Worm (Caenorhabditis elegans) whole organism, mixed stage, embryonic: ENCODE measurements around the gene F54B11.9.
A peak's percentile ranks its signal among the peaks of the same experiment; 100 is the strongest.

Experiments
- M03D4.4 ChIP-seq: sonication (generic microtip); optimal IDR thresholded peaks from 2 replicates; lab custom pipeline; 2017; ENCODE audit warnings: mild to moderate bottlenecking, missing genetic modification characterization, missing compliant biosample characterization
- ces-1 ChIP-seq: fragments of 150-350 bp; optimal IDR thresholded peaks from 2 replicates; lab custom pipeline; 2014; ENCODE audit warnings: missing biosample characterization, missing genetic modification reagents, missing genetic modification characterization
- drap-1 ChIP-seq: fragments of 200-800 bp; sonication (Bioruptor generic); optimal IDR thresholded peaks from 3 replicates; lab custom pipeline; 2018; ENCODE audit warnings: mild to moderate bottlenecking, missing genetic modification characterization, missing compliant biosample characterization
- flh-1 ChIP-seq: fragments of 200-800 bp; sonication (Bioruptor generic); optimal IDR thresholded peaks from 2 replicates; lab custom pipeline; 2018; ENCODE audit warnings: mild to moderate bottlenecking, missing genetic modification characterization, moderate library complexity, missing compliant biosample characterization
- lin-13 ChIP-seq: fragments of 150-350 bp; optimal IDR thresholded peaks from 2 replicates; lab custom pipeline; 2014; ENCODE audit warnings: missing biosample characterization, missing genetic modification characterization
- mep-1 ChIP-seq: fragments of 150-350 bp; optimal IDR thresholded peaks from 2 replicates; lab custom pipeline; 2017; ENCODE audit warnings: missing biosample characterization, missing genetic modification reagents, missing genetic modification characterization, inconsistent platforms
- nhr-28 ChIP-seq: fragments of 150-350 bp; optimal IDR thresholded peaks from 2 replicates; lab custom pipeline; 2014; ENCODE audit warnings: missing biosample characterization, missing genetic modification characterization
- pha-4 ChIP-seq: fragments of 150-350 bp; optimal IDR thresholded peaks from 2 replicates; lab custom pipeline; 2018; ENCODE audit warnings: missing biosample characterization, missing genetic modification reagents, missing genetic modification characterization
- snpc-4 ChIP-seq: fragments of 150-350 bp; optimal IDR thresholded peaks from 2 replicates; lab custom pipeline; 2014; ENCODE audit warnings: missing biosample characterization, missing genetic modification characterization
- tbx-8 ChIP-seq: fragments of 200-800 bp; sonication (Bioruptor generic); optimal IDR thresholded peaks from 2 replicates; lab custom pipeline; 2018; ENCODE audit warnings: mild to moderate bottlenecking, missing genetic modification characterization, moderate library complexity, missing compliant biosample characterization
- ztf-11 ChIP-seq: fragments of 150-350 bp; optimal IDR thresholded peaks from 2 replicates; lab custom pipeline; 2014; ENCODE audit warnings: missing biosample characterization, missing genetic modification characterization

DNA sequence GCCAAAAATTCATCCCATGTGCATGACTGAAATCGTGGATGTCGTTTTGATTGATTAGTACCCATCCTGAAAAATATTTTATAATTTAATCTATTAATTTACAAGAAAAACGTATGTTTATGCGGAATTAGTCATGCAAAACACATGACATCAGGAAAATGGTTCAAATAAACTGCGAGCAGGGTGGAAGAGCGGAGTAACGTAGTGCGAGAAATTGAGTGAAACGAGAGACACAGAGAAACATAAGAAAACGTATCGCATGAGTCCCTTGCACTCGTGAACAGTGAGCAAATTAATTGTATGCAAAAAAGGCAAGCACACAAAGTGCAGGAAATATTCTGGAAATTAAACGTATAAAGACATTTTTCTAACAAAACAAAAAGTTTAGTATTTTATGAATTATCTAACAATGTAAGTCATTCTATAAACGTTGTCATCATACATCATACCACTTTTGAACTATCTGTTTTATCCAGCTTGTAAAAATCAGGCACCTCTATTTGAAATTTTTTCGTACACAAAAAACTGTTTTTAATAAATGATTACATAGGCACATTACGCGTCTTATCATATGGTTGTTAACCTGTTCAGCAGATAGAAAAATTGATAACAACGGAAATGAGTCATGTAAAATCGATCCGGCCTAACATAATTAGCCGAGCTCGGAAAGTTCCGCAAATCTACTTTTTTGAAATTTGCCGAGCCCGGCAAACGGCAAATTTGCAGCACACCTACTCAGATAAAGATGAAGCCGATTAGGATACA is 9.2 kb upstream of the F54B11.9 start, which contains the start of gene F54B11.5:
- TF ChIP-seq snpc-4 (tag; lab: Kevin White, UChicago): no peak
- TF ChIP-seq ces-1 (GFP tag; lab: Kevin White, UChicago): peak; percentile 30
- TF ChIP-seq drap-1 (GFP tag; lab: Kevin White, UChicago): no peak
- peak; percentile 33 for TF ChIP-seq mep-1 (tag; lab: Kevin White, UChicago)
- TF ChIP-seq flh-1 (GFP tag; lab: Kevin White, UChicago): no peak
- peak; percentile 15 for TF ChIP-seq lin-13 (tag; lab: Kevin White, UChicago)
- TF ChIP-seq ztf-11 (tag; lab: Kevin White, UChicago): no peak
- no peak for TF ChIP-seq tbx-8 (GFP tag; lab: Kevin White, UChicago)
- TF ChIP-seq M03D4.4 (tag; lab: Kevin White, UChicago): no peak
- TF ChIP-seq nhr-28 (tag; lab: Kevin White, UChicago): no peak
- no peak for TF ChIP-seq pha-4 (tag; lab: Kevin White, UChicago)
